Comparison of ENCODE assay signal across 2 fruit fly cellular contexts in the genomic region with DNA sequence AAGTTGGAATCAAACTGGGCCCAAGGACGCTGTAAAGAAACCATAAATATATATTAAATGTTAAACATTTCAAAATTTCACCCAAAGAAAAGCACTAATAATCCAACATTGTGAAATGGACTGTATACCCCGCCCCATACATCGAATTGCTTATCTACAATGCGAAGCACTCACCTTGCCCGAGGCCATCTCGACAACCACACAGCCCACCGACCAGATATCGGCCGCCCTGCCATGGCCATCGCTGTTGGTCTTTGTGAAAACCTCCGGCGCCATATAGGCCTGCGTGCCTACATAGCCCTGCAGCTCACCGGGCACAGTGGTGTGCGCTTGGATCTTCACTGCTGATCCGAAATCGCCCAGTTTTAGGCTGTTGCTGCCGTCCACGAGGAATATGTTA.
TF ChIP-seq lines count a peak whose summit lies in the region.

No protein-coding gene starts in this region.

- TF ChIP-seq CTCF in whole organism, embryonic (GFP tag; optimal IDR thresholded peaks at IDR 0.05; lab: Kevin White, UChicago): no peak

TF ChIP-seq in whole organism, embryonic, 481 proteins besides CTCF, POLR2A, EP300 and RAD21:
- TF ChIP-seq Antp (GFP tag; optimal IDR thresholded peaks at IDR 0.05; lab: Kevin White, UChicago): no peak
- TF ChIP-seq kay (GFP tag; optimal IDR thresholded peaks at IDR 0.05; lab: Kevin White, UChicago): no peak
- peak; percentile 74 for TF ChIP-seq ftz-f1 (GFP tag; optimal IDR thresholded peaks at IDR 0.05; lab: Kevin White, UChicago)
- peak; percentile 42 for TF ChIP-seq Med (GFP tag; lab: Kevin White, UChicago)
- TF ChIP-seq disco-r (GFP tag; optimal IDR thresholded peaks at IDR 0.05; lab: Kevin White, UChicago): no peak
- no peak for TF ChIP-seq CG2889 (GFP tag; IDR thresholded peaks at IDR 0.05; lab: Robert Waterston, UW)
- no peak for TF ChIP-seq CG7745 (tag; optimal IDR thresholded peaks at IDR 0.05; lab: Kevin White, UChicago)
- peak; percentile 63 for TF ChIP-seq sug (tag; optimal IDR thresholded peaks at IDR 0.05; lab: Kevin White, UChicago)
- TF ChIP-seq mirr (GFP tag; optimal IDR thresholded peaks at IDR 0.05; lab: Kevin White, UChicago): peak; percentile 38
- no peak for TF ChIP-seq Sry-β (GFP tag; optimal IDR thresholded peaks at IDR 0.05; lab: Kevin White, UChicago)
- no peak for TF ChIP-seq dmrt99B (tag; optimal IDR thresholded peaks at IDR 0.05; lab: Kevin White, UChicago)
- TF ChIP-seq H15 (GFP tag; IDR thresholded peaks at IDR 0.05; lab: Robert Waterston, UW): no peak
- TF ChIP-seq ase (GFP tag; IDR thresholded peaks at IDR 0.05; lab: Robert Waterston, UW): no peak
- no peak for TF ChIP-seq inv (GFP tag; IDR thresholded peaks at IDR 0.05; lab: Robert Waterston, UW; ENCODE audit: partially characterized antibody)
- no peak for TF ChIP-seq CG17568 (GFP tag; optimal IDR thresholded peaks at IDR 0.05; lab: Kevin White, UChicago)
- no peak for TF ChIP-seq CG4820 (GFP tag; optimal IDR thresholded peaks at IDR 0.05; lab: Kevin White, UChicago)
- 0 out of 3 replicates have a peak, but pooled peaks have one; percentile 12 for TF ChIP-seq Opbp (GFP tag; IDR thresholded peaks at IDR 0.05; lab: Robert Waterston, UW; ENCODE audit: partially characterized antibody)
- TF ChIP-seq NK7.1 (GFP tag; optimal IDR thresholded peaks at IDR 0.05; lab: Kevin White, UChicago): no peak
- no peak for TF ChIP-seq CG4730 (GFP tag; IDR thresholded peaks at IDR 0.05; lab: Robert Waterston, UW)
TF ChIP-seq in whole organism, embryonic: peak in this region for 5.

TF ChIP-seq in whole organism, prepupa, 60 proteins besides CTCF, POLR2A, EP300 and RAD21:
- no peak for TF ChIP-seq ss (GFP tag; optimal IDR thresholded peaks at IDR 0.05; lab: Kevin White, UChicago)
- no peak for TF ChIP-seq CG4318 (GFP tag; optimal IDR thresholded peaks at IDR 0.05; lab: Kevin White, UChicago)
- TF ChIP-seq svp (GFP tag; lab: Kevin White, UChicago): peak; percentile 63
- no peak for TF ChIP-seq CG15336 (GFP tag; IDR thresholded peaks at IDR 0.05; lab: Robert Waterston, UW)
- no peak for TF ChIP-seq spab (GFP tag; optimal IDR thresholded peaks at IDR 0.05; lab: Kevin White, UChicago)
- no peak for TF ChIP-seq CG34406 (GFP tag; optimal IDR thresholded peaks at IDR 0.05; lab: Kevin White, UChicago)
- no peak for TF ChIP-seq lz (GFP tag; optimal IDR thresholded peaks at IDR 0.05; lab: Kevin White, UChicago)
